Worm (Caenorhabditis elegans) whole organism, early embryonic: Measurements from ENCODE around the gene cla-1.
A peak's percentile ranks its signal among the peaks of the same experiment; 100 is the strongest.

Experiments used
- B0310.2 ChIP-seq: sonication (generic microtip); optimal IDR thresholded peaks from 2 replicates; lab custom pipeline; 2016; ENCODE audit warnings: mild to moderate bottlenecking, missing genetic modification characterization, missing compliant biosample characterization
- F13C5.2 ChIP-seq: sonication (generic microtip); optimal IDR thresholded peaks from 2 replicates; lab custom pipeline; 2017; ENCODE audit warnings: mild to moderate bottlenecking, missing genetic modification characterization, inconsistent platforms, missing compliant biosample characterization
- aly-1 ChIP-seq: sonication (generic microtip); optimal IDR thresholded peaks from 2 replicates; lab custom pipeline; 2016; ENCODE audit warnings: missing genetic modification characterization, missing compliant biosample characterization
- ama-1 ChIP-seq: fragments of 150-350 bp; optimal IDR thresholded peaks from 2 replicates; lab custom pipeline; 2014
- ceh-13 ChIP-seq: fragments of 200-800 bp; sonication (Bioruptor generic); optimal IDR thresholded peaks from 2 replicates; lab custom pipeline; 2018; ENCODE audit warnings: mild to moderate bottlenecking, missing genetic modification characterization, missing compliant biosample characterization
- ceh-36 ChIP-seq: sonication (generic microtip); optimal IDR thresholded peaks from 2 replicates; lab custom pipeline; 2016; ENCODE audit warnings: missing genetic modification characterization, inconsistent platforms, missing compliant biosample characterization
- ets-7 ChIP-seq: sonication (generic microtip); optimal IDR thresholded peaks from 2 replicates; lab custom pipeline; 2016; ENCODE audit warnings: missing genotype, missing genetic modification characterization, missing compliant biosample characterization
- flt-1 ChIP-seq: fragments of 200-800 bp; sonication (Bioruptor generic); IDR thresholded peaks from 2 replicates; pipeline ENCODE4 v1.3.6; 2022; ENCODE audit warnings: missing genetic modification characterization, missing compliant biosample characterization
- hmbx-1 ChIP-seq: sonication (generic microtip); optimal IDR thresholded peaks from 2 replicates; lab custom pipeline; 2016; ENCODE audit warnings: mild to moderate bottlenecking, missing genetic modification characterization, missing compliant biosample characterization
- hmg-4 ChIP-seq: fragments of 200-800 bp; sonication (Bioruptor generic); optimal IDR thresholded peaks from 2 replicates; lab custom pipeline; 2018; ENCODE audit warnings: mild to moderate bottlenecking, missing genetic modification characterization, missing compliant biosample characterization
- hnd-1 ChIP-seq: sonication (generic microtip); optimal IDR thresholded peaks from 2 replicates; lab custom pipeline; 2016; ENCODE audit warnings: missing genetic modification characterization, missing compliant biosample characterization
- pes-1 ChIP-seq: fragments of 200-800 bp; sonication (Bioruptor generic); IDR thresholded peaks from 2 replicates; pipeline ENCODE4 v1.3.6; 2022; ENCODE audit warnings: missing genetic modification reagents, missing genetic modification characterization, missing compliant biosample characterization
- scrt-1 ChIP-seq: fragments of 200-800 bp; sonication (Bioruptor generic); IDR thresholded peaks from 2 replicates; pipeline ENCODE4 v1.3.6; 2022; ENCODE audit warnings: missing genetic modification characterization, missing compliant biosample characterization
- sea-1 ChIP-seq: fragments of 200-800 bp; sonication (Bioruptor generic); conservative IDR thresholded peaks from 2 replicates; pipeline ENCODE4 v1.3.6; 2022; ENCODE audit warnings: missing genetic modification characterization, missing compliant biosample characterization
- tbx-11 ChIP-seq: fragments of 200-800 bp; sonication (Bioruptor generic); IDR thresholded peaks from 2 replicates; pipeline ENCODE4 v1.3.6; 2022; ENCODE audit warnings: missing genetic modification characterization, missing compliant biosample characterization
- tbx-37 ChIP-seq: fragments of 200-800 bp; sonication (Bioruptor generic); conservative IDR thresholded peaks from 2 replicates; pipeline ENCODE4 v1.3.6; 2022; ENCODE audit warnings: missing genetic modification reagents, missing genetic modification characterization, missing compliant biosample characterization
- tra-4 ChIP-seq: sonication (generic microtip); optimal IDR thresholded peaks from 2 replicates; lab custom pipeline; 2017; ENCODE audit warnings: missing genetic modification characterization, missing compliant biosample characterization

cla-1 gene

ce11 chrIV:7552100-7552499 lies 36.6 kb upstream of the cla-1 start:
- TF ChIP-seq B0310.2 (tag; lab: Kevin White, UChicago) (no peak), tra-4 (tag; lab: Kevin White, UChicago) (no peak), aly-1 (no peak), ceh-13 (GFP tag; lab: Kevin White, UChicago) (no peak), tbx-37 (GFP tag; lab: Robert Waterston, UW) (no peak), F13C5.2 (no peak), ceh-36 (tag; lab: Kevin White, UChicago) (no peak), sea-1 (GFP tag; lab: Robert Waterston, UW) (no peak), hnd-1 (tag; lab: Kevin White, UChicago) (no peak), tbx-11 (GFP tag; lab: Robert Waterston, UW) (no peak), ets-7 (no peak), hmbx-1 (tag; lab: Kevin White, UChicago) (no peak), flt-1 (no peak), ama-1 (no peak), scrt-1 (GFP tag; lab: Robert Waterston, UW) (no peak), hmg-4 (GFP tag; lab: Kevin White, UChicago) (no peak), pes-1 (GFP tag; lab: Robert Waterston, UW) (no peak)

DNA sequence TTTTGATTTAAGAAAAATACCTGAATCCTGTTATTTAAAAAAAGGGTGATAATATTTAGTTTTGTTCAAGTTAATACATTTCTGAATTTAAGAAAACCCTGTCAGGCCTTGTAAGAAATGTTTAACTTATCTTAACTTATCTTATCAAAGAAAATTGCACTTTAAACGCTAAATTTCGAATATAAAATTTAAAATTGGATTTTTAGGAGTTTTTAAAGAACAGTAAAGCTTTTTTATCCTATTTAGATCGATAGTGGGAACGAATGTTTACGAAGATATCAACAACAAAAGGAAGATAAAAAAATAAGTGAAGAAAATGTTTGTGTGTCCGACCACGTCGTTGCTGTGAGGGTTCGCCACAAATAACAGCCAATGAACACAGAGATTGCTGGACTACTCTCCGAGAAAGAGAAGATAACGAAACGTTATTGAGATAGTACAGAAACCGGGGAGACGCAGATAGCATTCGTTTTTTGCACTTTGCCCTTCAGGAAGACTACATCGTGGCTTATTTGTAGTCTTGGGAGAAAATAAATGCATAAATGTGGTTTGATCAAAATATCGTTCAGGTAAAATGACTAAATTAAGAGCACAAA lies 35.7 kb upstream of the cla-1 start, which contains the start of gene dif-1:
Gene dif-1, minus strand, starts transcription at position 51 of the 596 bp plus-strand sequence.
- no peak for TF ChIP-seq aly-1
- TF ChIP-seq pes-1 (GFP tag; lab: Robert Waterston, UW): no peak
- TF ChIP-seq B0310.2 (tag; lab: Kevin White, UChicago): no peak
- TF ChIP-seq ceh-13 (GFP tag; lab: Kevin White, UChicago): no peak
- no peak for TF ChIP-seq flt-1
- TF ChIP-seq F13C5.2: no peak
- TF ChIP-seq tra-4 (tag; lab: Kevin White, UChicago): no peak
- no peak for TF ChIP-seq ets-7
- TF ChIP-seq hnd-1 (tag; lab: Kevin White, UChicago): no peak
- no peak for TF ChIP-seq hmg-4 (GFP tag; lab: Kevin White, UChicago)

DNA sequence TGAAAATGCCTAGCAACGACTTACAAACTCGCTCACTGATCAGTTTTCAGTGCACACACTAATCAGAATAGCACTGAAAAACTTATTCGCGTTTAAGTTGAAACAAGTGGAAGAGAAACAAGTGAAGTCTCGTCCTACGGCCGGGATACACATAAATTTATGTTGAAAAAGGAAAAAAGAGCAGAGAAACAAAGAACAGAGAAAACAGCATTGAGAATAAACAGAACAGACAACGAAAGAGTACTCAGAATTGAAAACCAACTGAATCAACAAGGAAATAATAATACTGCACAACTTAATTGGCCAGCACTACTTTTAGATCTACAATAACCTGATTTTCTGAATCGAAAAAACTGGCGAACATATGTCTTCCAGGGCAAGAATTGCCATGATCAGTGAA lies 34.4 kb upstream of the cla-1 start, which contains the start of gene F49E8.6:
Gene F49E8.6, minus strand, starts transcription at position 317 of the 400 bp plus-strand sequence.
- TF ChIP-seq tbx-11 (GFP tag; lab: Robert Waterston, UW) (no peak), pes-1 (GFP tag; lab: Robert Waterston, UW) (no peak), tra-4 (tag; lab: Kevin White, UChicago) (no peak), hnd-1 (tag; lab: Kevin White, UChicago) (no peak), hmbx-1 (tag; lab: Kevin White, UChicago) (no peak), ets-7 (no peak), ama-1 (no peak), hmg-4 (GFP tag; lab: Kevin White, UChicago) (no peak), tbx-37 (GFP tag; lab: Robert Waterston, UW) (no peak), B0310.2 (tag; lab: Kevin White, UChicago) (no peak), flt-1 (no peak), F13C5.2 (no peak), ceh-13 (GFP tag; lab: Kevin White, UChicago) (no peak), ceh-36 (tag; lab: Kevin White, UChicago) (no peak)

DNA sequence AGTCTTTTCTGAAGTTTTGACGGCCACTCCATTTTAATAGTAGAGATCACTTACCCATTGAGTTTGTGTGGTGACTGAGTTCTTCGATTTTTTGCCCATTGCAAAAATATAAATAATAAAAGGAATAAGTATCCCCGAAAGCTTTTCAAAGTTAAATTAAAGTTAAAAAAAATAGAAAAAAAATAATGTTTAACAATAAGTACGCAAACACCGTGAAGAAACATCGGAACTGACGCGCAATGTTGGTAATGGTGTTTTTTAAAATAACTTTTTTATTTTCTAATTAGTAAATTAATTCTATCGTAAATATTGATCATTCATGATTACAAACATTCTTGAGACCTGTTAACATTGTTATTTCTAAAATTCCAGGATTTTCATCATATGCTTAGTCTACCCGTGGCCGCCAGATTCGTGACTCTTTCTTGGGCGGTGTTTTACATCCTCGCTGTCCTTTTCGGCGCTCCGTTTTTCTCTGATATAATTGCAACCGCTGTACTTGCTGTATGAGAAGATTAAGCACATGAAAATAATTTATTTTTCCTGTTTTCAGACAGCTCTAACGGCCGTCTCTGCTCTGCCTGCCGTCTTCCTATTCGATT lies 32.4 kb upstream of the cla-1 start, which contains the start of the genes F49E8.7, F49E8.8 and nprl-2:
Gene F49E8.7, minus strand, starts transcription at position 101 of the 602 bp plus-strand sequence.
Gene F49E8.8, plus strand, starts transcription at position 373 of the 602 bp plus-strand sequence.
Gene nprl-2, plus strand, starts transcription at position 552 of the 602 bp plus-strand sequence.
- TF ChIP-seq B0310.2 (tag; lab: Kevin White, UChicago) (no peak), hmg-4 (GFP tag; lab: Kevin White, UChicago) (no peak), pes-1 (GFP tag; lab: Robert Waterston, UW) (no peak), aly-1 (no peak), F13C5.2 (no peak), hnd-1 (tag; lab: Kevin White, UChicago) (no peak)

- TF ChIP-seq tra-4 (tag; lab: Kevin White, UChicago) (no peak), F13C5.2 (no peak), ceh-36 (tag; lab: Kevin White, UChicago) (no peak), ama-1 (no peak), pes-1 (GFP tag; lab: Robert Waterston, UW) (no peak), hnd-1 (tag; lab: Kevin White, UChicago) (no peak), tbx-11 (GFP tag; lab: Robert Waterston, UW) (no peak), sea-1 (GFP tag; lab: Robert Waterston, UW) (no peak), hmbx-1 (tag; lab: Kevin White, UChicago) (no peak), ceh-13 (GFP tag; lab: Kevin White, UChicago) (no peak), tbx-37 (GFP tag; lab: Robert Waterston, UW) (no peak), flt-1 (no peak), hmg-4 (GFP tag; lab: Kevin White, UChicago) (no peak), aly-1 (no peak), scrt-1 (GFP tag; lab: Robert Waterston, UW) (no peak), B0310.2 (tag; lab: Kevin White, UChicago) (no peak), ets-7 (no peak)
Measured at ce11 chrIV:7558653-7559052, 30.1 kb upstream of the cla-1 start.

ce11 chrIV:7559237-7559636 lies 29.5 kb upstream of the cla-1 start:
- no peak for TF ChIP-seq ets-7
- TF ChIP-seq ceh-13 (GFP tag; lab: Kevin White, UChicago): no peak
- no peak for TF ChIP-seq F13C5.2
- no peak for TF ChIP-seq hmbx-1 (tag; lab: Kevin White, UChicago)
- no peak for TF ChIP-seq tbx-37 (GFP tag; lab: Robert Waterston, UW)
- TF ChIP-seq hmg-4 (GFP tag; lab: Kevin White, UChicago): no peak
- no peak for TF ChIP-seq ceh-36 (tag; lab: Kevin White, UChicago)

- TF ChIP-seq tbx-11 (GFP tag; lab: Robert Waterston, UW): no peak
- no peak for TF ChIP-seq hnd-1 (tag; lab: Kevin White, UChicago)
- no peak for TF ChIP-seq aly-1
- TF ChIP-seq tra-4 (tag; lab: Kevin White, UChicago): no peak
- TF ChIP-seq hmg-4 (GFP tag; lab: Kevin White, UChicago): no peak
- TF ChIP-seq tbx-37 (GFP tag; lab: Robert Waterston, UW): 0 out of 2 replicates have a peak, but pooled peaks have one; percentile 21
Measured at ce11 chrIV:7561614-7562142, 27.1 kb upstream of the cla-1 start, which contains the start of gene ima-3. Gene ima-3 (minus strand): TSS chrIV:7561664.
